Worm (Caenorhabditis elegans) whole organism, L1 larva: ENCODE measurements around the gene F46C5.4.

Experiments used
- aha-1 ChIP-seq: fragments of 150-350 bp; optimal IDR thresholded peaks from 2 replicates; lab custom pipeline; 2014; ENCODE audit warnings: missing biosample characterization, missing genetic modification characterization
- aly-2 ChIP-seq: fragments of 150-350 bp; optimal IDR thresholded peaks from 2 replicates; lab custom pipeline; 2014; ENCODE audit warnings: missing biosample characterization, missing genetic modification characterization
- ama-1 ChIP-seq: fragments of 150-350 bp; optimal IDR thresholded peaks from 2 replicates; lab custom pipeline; 2014
- ceh-63 ChIP-seq: fragments of 200-800 bp; sonication (Bioruptor generic); optimal IDR thresholded peaks from 2 replicates; lab custom pipeline; 2018; ENCODE audit warnings: mild to moderate bottlenecking, missing genetic modification characterization, missing compliant biosample characterization
- ceh-8 ChIP-seq: fragments of 200-800 bp; sonication (Bioruptor generic); optimal IDR thresholded peaks from 2 replicates; lab custom pipeline; 2018; ENCODE audit warnings: mild to moderate bottlenecking, missing genetic modification characterization, moderate library complexity, missing compliant biosample characterization
- ceh-88 ChIP-seq: fragments of 200-800 bp; sonication (Bioruptor generic); IDR thresholded peaks from 2 replicates; pipeline ENCODE4 v1.3.6; 2022; ENCODE audit warnings: missing genetic modification characterization, missing compliant biosample characterization
- ces-1 ChIP-seq: fragments of 150-350 bp; optimal IDR thresholded peaks from 2 replicates; lab custom pipeline; 2014; ENCODE audit warnings: missing biosample characterization, missing genetic modification reagents, missing genetic modification characterization
- dpl-1 ChIP-seq, 3 experiments: fragments of 150-350 bp in 2 of 3; sonication (generic microtip) in 1 of 3; optimal IDR thresholded peaks; 2 replicates each; lab custom pipeline; 2014 to 2017; ENCODE audit warnings: missing biosample characterization in 3 of 3, missing genetic modification characterization in 3 of 3, missing genetic modification reagents in 3 of 3
- efl-1 ChIP-seq, 4 experiments: fragments of 150-350 bp; optimal IDR thresholded peaks in 3 of 4; peaks in 1 of 4; 1 replicate in 1 of 4; 2 replicates in 3 of 4; lab custom pipeline; 2014; ENCODE audit warnings: missing biosample characterization in 2 of 4, missing genetic modification characterization in 2 of 4, missing genetic modification reagents in 2 of 4
- efl-3 ChIP-seq: fragments of 200-800 bp; sonication (Bioruptor generic); optimal IDR thresholded peaks from 2 replicates; lab custom pipeline; 2018; ENCODE audit warnings: mild to moderate bottlenecking, missing genetic modification characterization, missing compliant biosample characterization
- elt-3 ChIP-seq, 6 experiments: fragments of 150-350 bp in 1 of 6; sonication (generic microtip); optimal IDR thresholded peaks; 2 replicates each; lab custom pipeline; 2017 to 2018; ENCODE audit warnings: missing biosample characterization in 6 of 6, missing genetic modification characterization in 6 of 6, inconsistent platforms in 1 of 6
- fkh-4 ChIP-seq: sonication (generic microtip); optimal IDR thresholded peaks from 2 replicates; lab custom pipeline; 2016; ENCODE audit warnings: missing compliant biosample characterization, missing genetic modification characterization, borderline replicate concordance
- fkh-8 ChIP-seq: sonication (generic microtip); optimal IDR thresholded peaks from 2 replicates; lab custom pipeline; 2016; ENCODE audit warnings: mild to moderate bottlenecking, missing genetic modification characterization, missing compliant biosample characterization
- fos-1 ChIP-seq: fragments of 150-350 bp; optimal IDR thresholded peaks from 2 replicates; lab custom pipeline; 2014; ENCODE audit warnings: missing biosample characterization, missing genetic modification characterization
- hlh-17 ChIP-seq: fragments of 200-800 bp; sonication (Bioruptor generic); optimal IDR thresholded peaks from 2 replicates; lab custom pipeline; 2018; ENCODE audit warnings: missing genetic modification characterization, mild to moderate bottlenecking, missing compliant biosample characterization, moderate library complexity, borderline replicate concordance
- hlh-4 ChIP-seq: sonication (generic microtip); optimal IDR thresholded peaks from 2 replicates; lab custom pipeline; 2016; ENCODE audit warnings: mild to moderate bottlenecking, missing genetic modification characterization, missing compliant biosample characterization
- hpl-2 ChIP-seq: fragments of 150-350 bp; optimal IDR thresholded peaks from 2 replicates; lab custom pipeline; 2014; ENCODE audit warnings: missing biosample characterization, missing genetic modification reagents, missing genetic modification characterization
- irx-1 ChIP-seq: sonication (generic microtip); optimal IDR thresholded peaks from 2 replicates; lab custom pipeline; 2016; ENCODE audit warnings: missing genetic modification characterization, missing compliant biosample characterization
- isw-1 ChIP-seq: fragments of 200-800 bp; sonication (Bioruptor generic); IDR thresholded peaks from 2 replicates; pipeline ENCODE4 v1.3.6; 2022; ENCODE audit warnings: missing genetic modification characterization, missing compliant biosample characterization
- jun-1 ChIP-seq: fragments of 150-350 bp; optimal IDR thresholded peaks from 2 replicates; lab custom pipeline; 2014; ENCODE audit warnings: missing biosample characterization, missing genetic modification reagents, missing genetic modification characterization
- lin-15B ChIP-seq: fragments of 150-350 bp; sonication (generic microtip); optimal IDR thresholded peaks from 3 replicates; lab custom pipeline; 2014; ENCODE audit warnings: missing biosample characterization, missing genetic modification characterization
- lin-39 ChIP-seq: fragments of 150-350 bp; optimal IDR thresholded peaks from 2 replicates; lab custom pipeline; 2014; ENCODE audit warnings: missing biosample characterization, missing genetic modification reagents, missing genetic modification characterization
- lsy-2 ChIP-seq, 2 experiments: fragments of 150-350 bp; optimal IDR thresholded peaks; 2 replicates each; lab custom pipeline; 2014; ENCODE audit warnings: missing biosample characterization in 2 of 2, missing genetic modification characterization in 2 of 2
- mdl-1 ChIP-seq, 2 experiments: fragments of 150-350 bp; optimal IDR thresholded peaks; 2 replicates each; lab custom pipeline; 2014 to 2017; ENCODE audit warnings: missing biosample characterization in 2 of 2, missing genetic modification characterization in 2 of 2, inconsistent platforms in 1 of 2
- mef-2 ChIP-seq: fragments of 150-350 bp; optimal IDR thresholded peaks from 2 replicates; lab custom pipeline; 2014; ENCODE audit warnings: missing biosample characterization, missing genetic modification characterization
- nhr-20 ChIP-seq: sonication (generic microtip); optimal IDR thresholded peaks from 2 replicates; lab custom pipeline; 2016; ENCODE audit warnings: mild to moderate bottlenecking, missing genetic modification characterization, missing compliant biosample characterization
- nhr-28 ChIP-seq: fragments of 150-350 bp; optimal IDR thresholded peaks from 2 replicates; lab custom pipeline; 2014; ENCODE audit warnings: missing biosample characterization, missing genetic modification characterization
- nhr-47 ChIP-seq: sonication (generic microtip); optimal IDR thresholded peaks from 2 replicates; lab custom pipeline; 2016; ENCODE audit warnings: mild to moderate bottlenecking, missing genetic modification characterization, moderate library complexity, missing compliant biosample characterization
- nhr-76 ChIP-seq: sonication (generic microtip); optimal IDR thresholded peaks from 2 replicates; lab custom pipeline; 2017; ENCODE audit warnings: missing biosample characterization, missing genetic modification characterization
- pax-3 ChIP-seq: fragments of 200-800 bp; sonication (Bioruptor generic); optimal IDR thresholded peaks from 2 replicates; lab custom pipeline; 2018; ENCODE audit warnings: mild to moderate bottlenecking, missing genetic modification characterization, moderate library complexity, missing compliant biosample characterization
- skn-1 ChIP-seq: fragments of 150-350 bp; optimal IDR thresholded peaks from 2 replicates; lab custom pipeline; 2014; ENCODE audit warnings: missing biosample characterization, missing genetic modification characterization
- snu-23 ChIP-seq: sonication (generic microtip); optimal IDR thresholded peaks from 2 replicates; lab custom pipeline; 2016; ENCODE audit warnings: missing genetic modification characterization, missing compliant biosample characterization
- sox-4 ChIP-seq: sonication (generic microtip); optimal IDR thresholded peaks from 2 replicates; lab custom pipeline; 2016; ENCODE audit warnings: missing genetic modification characterization, missing compliant biosample characterization
- sptf-1 ChIP-seq: fragments of 150-350 bp; optimal IDR thresholded peaks from 2 replicates; lab custom pipeline; 2014; ENCODE audit warnings: missing biosample characterization, missing genetic modification characterization
- sup-37 ChIP-seq: fragments of 200-800 bp; sonication (Bioruptor generic); optimal IDR thresholded peaks from 2 replicates; lab custom pipeline; 2018; ENCODE audit warnings: mild to moderate bottlenecking, missing genetic modification characterization, missing compliant biosample characterization
- swsn-7 ChIP-seq: sonication (generic microtip); optimal IDR thresholded peaks from 2 replicates; lab custom pipeline; 2016; ENCODE audit warnings: missing genetic modification characterization, missing compliant biosample characterization
- tlp-1 ChIP-seq: fragments of 150-350 bp; optimal IDR thresholded peaks from 2 replicates; lab custom pipeline; 2014; ENCODE audit warnings: missing biosample characterization, missing genetic modification characterization
- unc-130 ChIP-seq: fragments of 150-350 bp; optimal IDR thresholded peaks from 2 replicates; lab custom pipeline; 2017; ENCODE audit warnings: missing biosample characterization, missing genetic modification characterization, inconsistent platforms
- unc-30 ChIP-seq: sonication (generic microtip); optimal IDR thresholded peaks from 2 replicates; lab custom pipeline; 2017; ENCODE audit warnings: missing biosample characterization, missing genetic modification characterization
- unc-62 ChIP-seq: fragments of 150-350 bp; optimal IDR thresholded peaks from 2 replicates; lab custom pipeline; 2014; ENCODE audit warnings: missing biosample characterization, missing genetic modification reagents, missing genetic modification characterization
- xbp-1 ChIP-seq: sonication (generic microtip); optimal IDR thresholded peaks from 2 replicates; lab custom pipeline; 2016; ENCODE audit warnings: missing genetic modification characterization, missing compliant biosample characterization
- zag-1 ChIP-seq: fragments of 150-350 bp; optimal IDR thresholded peaks from 2 replicates; lab custom pipeline; 2014; ENCODE audit warnings: missing biosample characterization, missing genetic modification characterization
- zip-4 ChIP-seq: fragments of 200-800 bp; sonication (Bioruptor generic); optimal IDR thresholded peaks from 2 replicates; lab custom pipeline; 2018; ENCODE audit warnings: mild to moderate bottlenecking, missing genetic modification characterization, moderate library complexity, missing compliant biosample characterization
- ztf-11 ChIP-seq, 2 experiments: sonication (generic microtip); optimal IDR thresholded peaks; 2 replicates each; lab custom pipeline; 2016 to 2017; ENCODE audit warnings: missing genetic modification characterization in 2 of 2, missing biosample characterization in 1 of 2, missing compliant biosample characterization in 1 of 2

Gene F46C5.4

DNA sequence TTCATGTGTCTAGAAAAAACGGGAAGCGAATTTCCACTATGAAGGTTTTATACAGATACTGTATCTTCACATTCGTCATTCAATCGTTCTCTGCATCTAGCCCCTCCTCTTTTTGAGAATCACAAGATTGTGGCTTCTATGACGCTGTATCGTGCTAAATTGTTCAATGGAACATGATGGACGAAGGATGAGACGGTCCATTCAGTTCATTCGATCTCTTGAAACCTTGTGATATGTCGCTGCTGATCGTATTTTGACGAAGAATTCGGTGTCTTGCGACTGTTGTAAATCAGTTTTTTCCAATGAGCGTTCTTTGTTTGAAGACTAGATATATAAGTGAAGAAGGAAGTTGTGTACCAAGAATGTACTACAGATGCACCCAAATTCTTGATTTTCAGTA lies 22.2 kb upstream of the F46C5.4 start (continued):
- TF ChIP-seq fkh-8 (tag; lab: Kevin White, UChicago) (no peak), sptf-1 (tag; lab: Kevin White, UChicago) (no peak), pax-3 (tag; lab: Kevin White, UChicago) (no peak), lin-15B (tag; lab: Kevin White, UChicago) (no peak), hpl-2 (GFP tag; lab: Kevin White, UChicago) (no peak), tlp-1 (tag; lab: Kevin White, UChicago) (no peak), fkh-4 (no peak), ces-1 (no peak), isw-1 (GFP tag; lab: Robert Waterston, UW) (no peak), unc-30 (tag; lab: Kevin White, UChicago) (no peak), lin-39 (tag; lab: Kevin White, UChicago) (no peak), skn-1 (tag; lab: Kevin White, UChicago) (no peak), zip-4 (GFP tag; lab: Kevin White, UChicago) (no peak), nhr-76 (tag; lab: Kevin White, UChicago) (no peak), hlh-4 (tag; lab: Kevin White, UChicago) (no peak), ceh-8 (GFP tag; lab: Kevin White, UChicago) (no peak), aly-2 (no peak), zag-1 (tag; lab: Kevin White, UChicago) (no peak), efl-1 (optimal IDR thresholded peaks at IDR 0.05; lab: Kevin White, UChicago) (no peak), efl-1 (GFP tag; optimal IDR thresholded peaks at IDR 0.05 in 1 of 2; lab: Kevin White, UChicago) (no peak), nhr-47 (tag; lab: Kevin White, UChicago) (peak; percentile 51), unc-130 (tag; lab: Kevin White, UChicago) (peak; percentile 78), elt-3 (tag; optimal IDR thresholded peaks at IDR 0.05; lab: Kevin White, UChicago) (peak in 5 of 6 experiments; percentile 79 to 95 (median 86)), ceh-63 (GFP tag; lab: Kevin White, UChicago) (no peak), mdl-1 (tag; optimal IDR thresholded peaks at IDR 0.05; lab: Kevin White, UChicago) (peak in 1 of 2 experiments; percentile 80), efl-3 (GFP tag; lab: Kevin White, UChicago) (no peak), hlh-17 (no peak), sup-37 (GFP tag; lab: Kevin White, UChicago) (no peak), unc-62 (GFP tag; lab: Kevin White, UChicago) (no peak), xbp-1 (no peak), sox-4 (no peak), snu-23 (GFP tag; lab: Kevin White, UChicago) (peak; percentile 82), swsn-7 (tag; lab: Kevin White, UChicago) (no peak), ceh-88 (GFP tag; lab: Robert Waterston, UW) (no peak), ztf-11 (tag; optimal IDR thresholded peaks at IDR 0.05; lab: Kevin White, UChicago) (no peak), nhr-28 (tag; lab: Kevin White, UChicago) (no peak), mef-2 (tag; lab: Kevin White, UChicago) (no peak), jun-1 (tag; lab: Kevin White, UChicago) (no peak), dpl-1 (GFP tag; optimal IDR thresholded peaks at IDR 0.05; lab: Kevin White, UChicago) (peak; percentile 1 to 24 (median 21)), ama-1 (no peak)

DNA sequence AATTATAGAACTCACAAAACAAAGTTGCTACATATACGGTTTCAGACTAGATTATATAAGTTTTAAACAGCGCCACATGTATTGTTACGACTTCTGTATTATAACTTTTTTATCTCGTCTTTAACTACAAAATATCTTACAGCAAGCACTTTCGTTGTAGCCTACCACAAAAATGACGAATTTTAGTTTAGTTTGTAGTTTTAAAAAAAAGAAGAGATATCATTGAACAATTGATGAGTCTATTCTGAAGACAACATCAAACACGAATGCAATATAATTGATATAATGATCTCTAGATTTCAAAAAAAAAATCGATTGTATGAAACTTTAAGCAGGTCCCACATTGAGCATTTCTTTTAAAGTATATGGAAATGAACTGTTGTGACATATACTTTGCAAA lies 21.6 kb upstream of the F46C5.4 start:
- TF ChIP-seq ztf-11 (tag; optimal IDR thresholded peaks at IDR 0.05; lab: Kevin White, UChicago) (no peak), fos-1 (no peak), lsy-2 (tag; optimal IDR thresholded peaks at IDR 0.05; lab: Kevin White, UChicago) (no peak), fkh-4 (no peak), zip-4 (GFP tag; lab: Kevin White, UChicago) (no peak), irx-1 (tag; lab: Kevin White, UChicago) (no peak), sox-4 (no peak), aha-1 (tag; lab: Kevin White, UChicago) (no peak), nhr-20 (no peak)
